Worm (Caenorhabditis elegans): ENCODE data around the gene F58F12.12.
A peak's percentile ranks its signal among the peaks of the same experiment; 100 is the strongest.

F58F12.12 gene

ce11 chrII:6360822-6361221 is 20.1 kb upstream of the F58F12.12 start, which contains the start of gene K10B2.4 (continued):
- no peak for TF ChIP-seq zip-4 (GFP tag; optimal IDR thresholded peaks at IDR 0.05)
- TF ChIP-seq C16A3.4 (tag; optimal IDR thresholded peaks at IDR 0.05) = peak; percentile 78
- TF ChIP-seq F16B12.6 (tag; optimal IDR thresholded peaks at IDR 0.05) = peak; percentile 14
- TF ChIP-seq C34B4.2 (tag; optimal IDR thresholded peaks at IDR 0.05) = no peak
- TF ChIP-seq lin-35 (GFP tag; optimal IDR thresholded peaks at IDR 0.05) = peak; percentile 70 to 87
- peak; percentile 66 for TF ChIP-seq xbp-1 (tag; optimal IDR thresholded peaks at IDR 0.05)
- no peak for TF ChIP-seq ces-1 (GFP tag; optimal IDR thresholded peaks at IDR 0.05)
- no peak for TF ChIP-seq zag-1 (tag; optimal IDR thresholded peaks at IDR 0.05)
- TF ChIP-seq mab-9 (GFP tag; IDR thresholded peaks at IDR 0.05) = no peak
- TF ChIP-seq mep-1 (tag; optimal IDR thresholded peaks at IDR 0.05) = peak; percentile 65
- TF ChIP-seq dpl-1 (GFP tag; optimal IDR thresholded peaks at IDR 0.05) = peak; percentile 56 to 77 (median 75)
- TF ChIP-seq ceh-63 (GFP tag; optimal IDR thresholded peaks at IDR 0.05) = no peak
- no peak for TF ChIP-seq egl-13 (tag; optimal IDR thresholded peaks at IDR 0.05)
- peak; percentile 6 for TF ChIP-seq fkh-8 (tag; optimal IDR thresholded peaks at IDR 0.05)
- peak; percentile 65 for TF ChIP-seq lin-13 (GFP tag; optimal IDR thresholded peaks at IDR 0.05)
- peak; percentile 83 for TF ChIP-seq snu-23 (GFP tag; optimal IDR thresholded peaks at IDR 0.05)
- TF ChIP-seq ztf-4 (tag; optimal IDR thresholded peaks at IDR 0.05) = peak; percentile 8
- no peak for TF ChIP-seq fkh-10 (GFP tag; optimal IDR thresholded peaks at IDR 0.05)
- no peak for TF ChIP-seq unc-30 (tag; optimal IDR thresholded peaks at IDR 0.05)
- no peak for TF ChIP-seq nhr-28 (tag; optimal IDR thresholded peaks at IDR 0.05)
- TF ChIP-seq efl-3 (GFP tag; optimal IDR thresholded peaks at IDR 0.05) = no peak
- TF ChIP-seq lin-39 (tag; optimal IDR thresholded peaks at IDR 0.05) = peak; percentile 15
- no peak for TF ChIP-seq sptf-1 (tag; optimal IDR thresholded peaks at IDR 0.05)
- 0 out of 2 replicates have a peak, but pooled peaks have one; percentile 34 for TF ChIP-seq grh-1 (GFP tag; IDR thresholded peaks at IDR 0.05)
- TF ChIP-seq ceh-8 (GFP tag; optimal IDR thresholded peaks at IDR 0.05) = no peak
- TF ChIP-seq sup-37 (GFP tag; optimal IDR thresholded peaks at IDR 0.05) = no peak
- peak; percentile 9 for TF ChIP-seq hpl-2 (GFP tag; optimal IDR thresholded peaks at IDR 0.05)
- TF ChIP-seq fos-1 (tag; optimal IDR thresholded peaks at IDR 0.05) = peak; percentile 36
- TF ChIP-seq elt-3 (tag; optimal IDR thresholded peaks at IDR 0.05) = peak in 1 of 6 experiments; percentile 37
- no peak for TF ChIP-seq hlh-17 (GFP tag; optimal IDR thresholded peaks at IDR 0.05; ENCODE audit: borderline replicate concordance)
- TF ChIP-seq C04F5.9 (tag; optimal IDR thresholded peaks at IDR 0.05) = peak; percentile 5
- TF ChIP-seq unc-98 (GFP tag; IDR thresholded peaks at IDR 0.05) = no peak
- TF ChIP-seq ztf-11 (tag; optimal IDR thresholded peaks at IDR 0.05) = no peak
- TF ChIP-seq alr-1 (tag; optimal IDR thresholded peaks at IDR 0.05; ENCODE audit: borderline replicate concordance) = no peak
- peak; percentile 82 for TF ChIP-seq nhr-20 (tag; optimal IDR thresholded peaks at IDR 0.05)
- TF ChIP-seq unc-130 (tag; optimal IDR thresholded peaks at IDR 0.05) = peak; percentile 75
- no peak for TF ChIP-seq unc-62 (GFP tag; optimal IDR thresholded peaks at IDR 0.05)
- peak; percentile 54 for TF ChIP-seq nhr-90 (tag; optimal IDR thresholded peaks at IDR 0.05; ENCODE audit: poor library complexity)
- peak; percentile 54 for TF ChIP-seq nhr-19 (GFP tag; conservative IDR thresholded peaks at IDR 0.05)
- TF ChIP-seq ets-5 (GFP tag; IDR thresholded peaks at IDR 0.05) = no peak
- peak; percentile 62 for TF ChIP-seq tbx-2 (tag; optimal IDR thresholded peaks at IDR 0.05)
- TF ChIP-seq pqm-1 (tag; optimal IDR thresholded peaks at IDR 0.05) = no peak
- peak; percentile 35 to 50 (median 40) for TF ChIP-seq ceh-82 (tag; optimal IDR thresholded peaks at IDR 0.05)
- no peak for TF ChIP-seq aha-1 (tag; optimal IDR thresholded peaks at IDR 0.05)
- no peak for TF ChIP-seq elt-2 (tag; optimal IDR thresholded peaks at IDR 0.05)
- no peak for TF ChIP-seq pax-3 (tag; optimal IDR thresholded peaks at IDR 0.05)
- peak; percentile 74 for TF ChIP-seq nhr-47 (tag; optimal IDR thresholded peaks at IDR 0.05)
- no peak for TF ChIP-seq nhr-237 (tag; optimal IDR thresholded peaks at IDR 0.05)
- TF ChIP-seq blmp-1 (tag; optimal IDR thresholded peaks at IDR 0.05) = peak; percentile 94
